Fruit fly (Drosophila melanogaster) whole organism, embryonic: ENCODE results near the gene p115.

Source experiments
- Bgb ChIP-seq: fragments of 200-800 bp; sonication (Bioruptor generic); IDR thresholded peaks from 2 replicates; pipeline ENCODE4 v1.3.6; 2022; ENCODE audit warnings: missing biosample characterization, missing genetic modification characterization; ENCODE audit not compliant: partially characterized antibody
- C15 ChIP-seq: fragments of 200-800 bp; sonication (Bioruptor generic); IDR thresholded peaks from 3 replicates; pipeline ENCODE4 v1.3.6; 2022; ENCODE audit warnings: missing biosample characterization, missing genetic modification characterization
- CG10267 ChIP-seq: fragments of 200-800 bp; sonication (Bioruptor generic); optimal IDR thresholded peaks from 2 replicates; lab custom pipeline; 2018; ENCODE audit warnings: missing biosample characterization, mild to moderate bottlenecking, missing genetic modification characterization, moderate library complexity
- CG12659 ChIP-seq: fragments of 200-800 bp; sonication (Bioruptor generic); optimal IDR thresholded peaks from 3 replicates; lab custom pipeline; 2017; ENCODE audit warnings: mild to moderate bottlenecking, missing biosample characterization, missing genetic modification reagents, missing genetic modification characterization
- CG12769 ChIP-seq: fragments of 200-800 bp; sonication (Bioruptor generic); optimal IDR thresholded peaks from 2 replicates; lab custom pipeline; 2019; ENCODE audit warnings: missing biosample characterization, mild to moderate bottlenecking, missing genetic modification characterization, moderate library complexity
- CG13287 ChIP-seq: fragments of 200-800 bp; sonication (Bioruptor generic); IDR thresholded peaks from 2 replicates; pipeline ENCODE4 v1.3.6; 2022; ENCODE audit warnings: missing biosample characterization, missing genetic modification characterization; ENCODE audit not compliant: partially characterized antibody
- CG14014 ChIP-seq: fragments of 200-800 bp; sonication (Bioruptor generic); IDR thresholded peaks from 2 replicates; pipeline ENCODE4 v1.3.6; 2022; ENCODE audit warnings: missing biosample characterization, missing genetic modification characterization
- CG17328 ChIP-seq: fragments of 200-800 bp; sonication (Bioruptor generic); IDR thresholded peaks from 2 replicates; pipeline ENCODE4 v1.3.6; 2022; ENCODE audit warnings: missing biosample characterization, missing genetic modification characterization
- CG18011 ChIP-seq: fragments of 200-800 bp; sonication (Bioruptor generic); optimal IDR thresholded peaks from 2 replicates; lab custom pipeline; 2017; ENCODE audit warnings: missing biosample characterization, missing genetic modification characterization, mild to moderate bottlenecking, moderate library complexity, missing genotype
- CG30403 ChIP-seq: fragments of 200-800 bp; sonication (Bioruptor generic); optimal IDR thresholded peaks from 3 replicates; lab custom pipeline; 2016; ENCODE audit warnings: missing biosample characterization, missing genetic modification characterization
- CG31365 ChIP-seq: fragments of 200-800 bp; sonication (Bioruptor generic); optimal IDR thresholded peaks from 2 replicates; lab custom pipeline; 2018; ENCODE audit warnings: missing biosample characterization, mild to moderate bottlenecking, missing genetic modification characterization
- CG6654 ChIP-seq: fragments of 200-800 bp; sonication (Bioruptor generic); optimal IDR thresholded peaks from 2 replicates; lab custom pipeline; 2017; ENCODE audit warnings: missing biosample characterization, mild to moderate bottlenecking, missing genetic modification characterization
- CG6683 ChIP-seq: fragments of 200-800 bp; sonication (Bioruptor generic); optimal IDR thresholded peaks from 2 replicates; lab custom pipeline; 2017; ENCODE audit warnings: missing biosample characterization, mild to moderate bottlenecking, missing genetic modification characterization, missing genetic modification reagents
- CG6689 ChIP-seq: fragments of 200-800 bp; sonication (Bioruptor generic); IDR thresholded peaks from 2 replicates; pipeline ENCODE4 v1.3.6; 2022; ENCODE audit warnings: missing biosample characterization, missing genetic modification characterization
- CG6765 ChIP-seq: fragments of 200-800 bp; sonication (Bioruptor generic); optimal IDR thresholded peaks from 3 replicates; lab custom pipeline; 2017; ENCODE audit warnings: missing biosample characterization, mild to moderate bottlenecking, missing genetic modification characterization
- CG7745 ChIP-seq: fragments of 200-800 bp; sonication (Bioruptor generic); optimal IDR thresholded peaks from 2 replicates; lab custom pipeline; 2018; ENCODE audit warnings: missing biosample characterization, mild to moderate bottlenecking, missing genetic modification characterization, moderate library complexity
- CG7928 ChIP-seq: fragments of 200-800 bp; sonication (Bioruptor generic); optimal IDR thresholded peaks from 2 replicates; lab custom pipeline; 2017; ENCODE audit warnings: missing biosample characterization, mild to moderate bottlenecking, missing genetic modification characterization
- CG8388 ChIP-seq: fragments of 200-800 bp; sonication (Bioruptor generic); optimal IDR thresholded peaks from 2 replicates; lab custom pipeline; 2019; ENCODE audit warnings: missing biosample characterization, mild to moderate bottlenecking, missing genetic modification characterization, moderate library complexity
- CG9609 ChIP-seq: fragments of 200-800 bp; sonication (Bioruptor generic); optimal IDR thresholded peaks from 3 replicates; lab custom pipeline; 2016; ENCODE audit warnings: missing biosample characterization, missing genetic modification characterization
- CG9727 ChIP-seq: fragments of 200-800 bp; sonication (Bioruptor generic); optimal IDR thresholded peaks from 3 replicates; lab custom pipeline; 2017; ENCODE audit warnings: missing biosample characterization, mild to moderate bottlenecking, missing genetic modification characterization
- Camta ChIP-seq: fragments of 200-800 bp; sonication (Bioruptor generic); optimal IDR thresholded peaks from 2 replicates; lab custom pipeline; 2016; ENCODE audit warnings: missing biosample characterization, missing genetic modification characterization
- CrebB ChIP-seq: fragments of 200-800 bp; sonication (Bioruptor generic); optimal IDR thresholded peaks from 3 replicates; lab custom pipeline; 2018; ENCODE audit warnings: missing biosample characterization, mild to moderate bottlenecking, missing genetic modification characterization
- Dll ChIP-seq: fragments of 200-800 bp; sonication (Bioruptor generic); IDR thresholded peaks from 4 replicates; pipeline ENCODE4 v1.3.6; 2022; ENCODE audit warnings: missing biosample characterization, missing genetic modification characterization; ENCODE audit not compliant: partially characterized antibody
- E2f1 ChIP-seq: fragments of 200-800 bp; sonication (Bioruptor generic); IDR thresholded peaks from 2 replicates; pipeline ENCODE4 v1.3.6; 2022; ENCODE audit warnings: missing biosample characterization, missing genetic modification characterization
- Fer3 ChIP-seq: fragments of 200-800 bp; sonication (Bioruptor generic); optimal IDR thresholded peaks from 2 replicates; lab custom pipeline; 2018; ENCODE audit warnings: missing biosample characterization, mild to moderate bottlenecking, missing genetic modification characterization, moderate library complexity
- Gsc ChIP-seq: fragments of 200-800 bp; sonication (Bioruptor generic); IDR thresholded peaks from 2 replicates; pipeline ENCODE4 v1.3.6; 2022; ENCODE audit warnings: missing biosample characterization, missing genetic modification characterization
- HLH3B ChIP-seq: fragments of 200-800 bp; sonication (Bioruptor generic); IDR thresholded peaks from 2 replicates; pipeline ENCODE4 v1.3.6; 2022; ENCODE audit warnings: missing biosample characterization, missing genetic modification characterization
- HLHmδ ChIP-seq: fragments of 200-800 bp; sonication (Bioruptor generic); optimal IDR thresholded peaks from 2 replicates; lab custom pipeline; 2018; ENCODE audit warnings: missing biosample characterization, mild to moderate bottlenecking, missing genetic modification characterization, moderate library complexity
- HmgZ ChIP-seq: fragments of 200-800 bp; sonication (Bioruptor generic); optimal IDR thresholded peaks from 2 replicates; lab custom pipeline; 2018; ENCODE audit warnings: missing biosample characterization, mild to moderate bottlenecking, missing genetic modification characterization
- Hsf ChIP-seq: fragments of 200-800 bp; sonication (Bioruptor generic); optimal IDR thresholded peaks from 3 replicates; lab custom pipeline; 2016; ENCODE audit warnings: missing biosample characterization, missing genetic modification characterization
- Lpt ChIP-seq: fragments of >200 bp; optimal IDR thresholded peaks from 2 replicates; lab custom pipeline; 2018; ENCODE audit warnings: missing biosample characterization, missing genetic modification characterization
- Sin3A ChIP-seq: fragments of >200 bp; optimal IDR thresholded peaks from 2 replicates; lab custom pipeline; 2018
- YL-1 ChIP-seq: fragments of 200-800 bp; sonication (Bioruptor generic); optimal IDR thresholded peaks from 3 replicates; lab custom pipeline; 2017; ENCODE audit warnings: missing biosample characterization, mild to moderate bottlenecking, missing genetic modification characterization
- abd-A ChIP-seq: fragments of 200-800 bp; sonication (Bioruptor generic); optimal IDR thresholded peaks from 3 replicates; lab custom pipeline; 2019; ENCODE audit warnings: missing biosample characterization, mild to moderate bottlenecking, missing genetic modification characterization, moderate library complexity
- ap ChIP-seq: fragments of 200-800 bp; sonication (Bioruptor generic); IDR thresholded peaks from 2 replicates; pipeline ENCODE4 v1.3.6; 2022; ENCODE audit warnings: missing biosample characterization, missing genetic modification characterization
- ash1 ChIP-seq: fragments of 200-800 bp; sonication (Bioruptor generic); optimal IDR thresholded peaks from 2 replicates; lab custom pipeline; 2018; ENCODE audit warnings: missing biosample characterization, mild to moderate bottlenecking, missing genetic modification characterization
- br ChIP-seq: fragments of >200 bp; optimal IDR thresholded peaks from 2 replicates; lab custom pipeline; 2017
- cg ChIP-seq: fragments of 200-800 bp; sonication (Bioruptor generic); optimal IDR thresholded peaks from 3 replicates; lab custom pipeline; 2019; ENCODE audit warnings: missing biosample characterization, mild to moderate bottlenecking, missing genetic modification characterization, moderate library complexity
- chinmo ChIP-seq: fragments of 200-800 bp; sonication (Bioruptor generic); IDR thresholded peaks from 4 replicates; pipeline ENCODE4 v1.3.6; 2022; ENCODE audit warnings: missing biosample characterization, missing genetic modification characterization; ENCODE audit not compliant: partially characterized antibody
- dmrt11E ChIP-seq: fragments of 200-800 bp; sonication (Bioruptor generic); optimal IDR thresholded peaks from 3 replicates; lab custom pipeline; 2018; ENCODE audit warnings: missing biosample characterization, mild to moderate bottlenecking, missing genetic modification characterization, moderate library complexity
- fd3F ChIP-seq: fragments of 200-800 bp; sonication (Bioruptor generic); optimal IDR thresholded peaks from 2 replicates; lab custom pipeline; 2018; ENCODE audit warnings: missing biosample characterization, mild to moderate bottlenecking, missing genetic modification characterization, moderate library complexity
- fru ChIP-seq: fragments of >200 bp; optimal IDR thresholded peaks from 2 replicates; lab custom pipeline; 2017
- gfzf ChIP-seq: fragments of 200-800 bp; sonication (Bioruptor generic); optimal IDR thresholded peaks from 2 replicates; lab custom pipeline; 2016; ENCODE audit warnings: missing biosample characterization, mild to moderate bottlenecking, missing genetic modification characterization, moderate library complexity
- grn ChIP-seq: fragments of 200-800 bp; sonication (Bioruptor generic); optimal IDR thresholded peaks from 3 replicates; lab custom pipeline; 2017; ENCODE audit warnings: missing biosample characterization, missing genetic modification characterization
- hth ChIP-seq: fragments of >200 bp; optimal IDR thresholded peaks from 2 replicates; lab custom pipeline; 2017; ENCODE audit warnings: inconsistent platforms
- jing ChIP-seq: fragments of 200-800 bp; sonication (Bioruptor generic); optimal IDR thresholded peaks from 2 replicates; lab custom pipeline; 2018; ENCODE audit warnings: missing biosample characterization, mild to moderate bottlenecking, missing genetic modification characterization
- peb ChIP-seq: fragments of 200-800 bp; sonication (Bioruptor generic); IDR thresholded peaks from 2 replicates; pipeline ENCODE4 v1.3.6; 2022; ENCODE audit warnings: missing biosample characterization, missing genetic modification characterization
- slbo ChIP-seq: fragments of 200-800 bp; sonication (Bioruptor generic); IDR thresholded peaks from 2 replicates; pipeline ENCODE4 v1.3.6; 2022; ENCODE audit warnings: missing biosample characterization, missing genetic modification characterization
- ssp ChIP-seq: fragments of 200-800 bp; sonication (Bioruptor generic); IDR thresholded peaks from 2 replicates; pipeline ENCODE4 v1.3.6; 2022; ENCODE audit warnings: missing biosample characterization, missing genetic modification characterization
- toy ChIP-seq: fragments of 200-800 bp; sonication (Bioruptor generic); IDR thresholded peaks from 2 replicates; pipeline ENCODE4 v1.3.6; 2022; ENCODE audit warnings: missing biosample characterization, missing genetic modification characterization
- vvl ChIP-seq: fragments of 200-800 bp; sonication (Bioruptor generic); IDR thresholded peaks from 2 replicates; pipeline ENCODE4 v1.3.6; 2022; ENCODE audit warnings: missing biosample characterization, missing genetic modification characterization

p115 gene

dm6 chrX:7888386-7889024 lies 5.3 kb upstream of the p115 start, which contains the start of gene Acat1 (continued):
- peak; percentile 83 for TF ChIP-seq vvl
- TF ChIP-seq gfzf (GFP tag; lab: Kevin White, UChicago) = no peak
- no peak for TF ChIP-seq CG7745 (tag; lab: Kevin White, UChicago)
- no peak for TF ChIP-seq jing (GFP tag; lab: Kevin White, UChicago)
- TF ChIP-seq abd-A = no peak
- no peak for TF ChIP-seq C15 (GFP tag; lab: Robert Waterston, UW)
- no peak for TF ChIP-seq hth (lab: Kevin White, UChicago)
- TF ChIP-seq HLH3B (GFP tag; lab: Robert Waterston, UW) = peak; percentile 48; the same call in 1 of the 2 replicates
- no peak for TF ChIP-seq cg (GFP tag; lab: Kevin White, UChicago)
- no peak for TF ChIP-seq CG6683 (GFP tag; lab: Kevin White, UChicago)
- peak; percentile 65 for TF ChIP-seq slbo (GFP tag; lab: Robert Waterston, UW)
- TF ChIP-seq fru = no peak
- TF ChIP-seq CG17328 (GFP tag; lab: Robert Waterston, UW) = peak; percentile 62
- no peak for TF ChIP-seq peb
- peak; percentile 25 for TF ChIP-seq Camta (GFP tag; lab: Kevin White, UChicago)
- no peak for TF ChIP-seq br (lab: Kevin White, UChicago)
- TF ChIP-seq Dll (GFP tag; lab: Robert Waterston, UW) = peak; percentile 61; the same call in 3 of the 4 replicates
- TF ChIP-seq ap (GFP tag; lab: Robert Waterston, UW) = no peak
- TF ChIP-seq CG9727 (GFP tag; lab: Kevin White, UChicago) = peak; percentile 59
- TF ChIP-seq fd3F (GFP tag; lab: Kevin White, UChicago) = no peak
- TF ChIP-seq HLHmδ (GFP tag; lab: Kevin White, UChicago) = no peak
- peak; percentile 65 for TF ChIP-seq YL-1 (GFP tag; lab: Kevin White, UChicago)
- 0 out of 4 replicates have a peak, but pooled peaks have one; percentile 56 for TF ChIP-seq chinmo (GFP tag; lab: Robert Waterston, UW)
- TF ChIP-seq toy = no peak
- peak; percentile 35 for TF ChIP-seq CG8388 (GFP tag; lab: Kevin White, UChicago)
- TF ChIP-seq Sin3A (lab: Kevin White, UChicago) = no peak
- TF ChIP-seq CG12659 (GFP tag; lab: Kevin White, UChicago) = peak; percentile 52
- TF ChIP-seq dmrt11E (tag; lab: Kevin White, UChicago) = peak; percentile 51
- no peak for TF ChIP-seq ash1 (GFP tag; lab: Kevin White, UChicago)
- no peak for TF ChIP-seq CG6765 (GFP tag; lab: Kevin White, UChicago)
- peak; percentile 34 for TF ChIP-seq CG9609 (GFP tag; lab: Kevin White, UChicago)
- TF ChIP-seq Hsf (GFP tag; lab: Kevin White, UChicago) = peak; percentile 69
- TF ChIP-seq Lpt (GFP tag; lab: Kevin White, UChicago) = no peak
- TF ChIP-seq CG14014 (GFP tag; lab: Robert Waterston, UW) = peak; percentile 18; the same call in 1 of the 2 replicates
- TF ChIP-seq CG30403 (GFP tag; lab: Kevin White, UChicago) = peak; percentile 71
- no peak for TF ChIP-seq Gsc (GFP tag; lab: Robert Waterston, UW)
- peak; percentile 54 for TF ChIP-seq CG18011 (GFP tag; lab: Kevin White, UChicago)
- TF ChIP-seq HmgZ (tag; lab: Kevin White, UChicago) = peak; percentile 34
- no peak; the same call in 1 of the 2 replicates for TF ChIP-seq ssp (GFP tag; lab: Robert Waterston, UW)
- TF ChIP-seq CG10267 (tag; lab: Kevin White, UChicago) = peak; percentile 90
- TF ChIP-seq Fer3 (tag; lab: Kevin White, UChicago) = peak; percentile 49
- no peak; the same call in 1 of the 2 replicates for TF ChIP-seq Bgb
- peak; percentile 62 for TF ChIP-seq CG13287 (GFP tag; lab: Robert Waterston, UW)
- no peak for TF ChIP-seq CG31365 (tag; lab: Kevin White, UChicago)
- peak; percentile 22; the same call in 1 of the 2 replicates for TF ChIP-seq E2f1
- no peak for TF ChIP-seq grn (GFP tag; lab: Kevin White, UChicago)
- TF ChIP-seq CrebB = no peak
- no peak for TF ChIP-seq CG6654
- no peak for TF ChIP-seq CG7928
- no peak for TF ChIP-seq CG12769
- peak; percentile 66 for TF ChIP-seq CG6689
